Fruit fly (Drosophila melanogaster) whole organism, embryonic: ENCODE results near the gene CG46309.

ENCODE experiments used
- ATbp ChIP-seq: fragments of 200-800 bp; sonication (Bioruptor generic); optimal IDR thresholded peaks from 2 replicates; lab custom pipeline; 2017; ENCODE audit warnings: missing biosample characterization, mild to moderate bottlenecking, missing genetic modification characterization, missing genetic modification reagents
- B-H1 ChIP-seq: fragments of 200-800 bp; sonication (Bioruptor generic); IDR thresholded peaks from 3 replicates; pipeline ENCODE4 v1.3.6; 2022; ENCODE audit warnings: missing biosample characterization, missing genetic modification characterization
- CG10979 ChIP-seq: fragments of 200-800 bp; sonication (Bioruptor generic); optimal IDR thresholded peaks from 2 replicates; lab custom pipeline; 2018; ENCODE audit warnings: missing biosample characterization, mild to moderate bottlenecking, missing genetic modification characterization, moderate library complexity
- CG1529 ChIP-seq: fragments of 200-800 bp; sonication (Bioruptor generic); optimal IDR thresholded peaks from 3 replicates; lab custom pipeline; 2018; ENCODE audit warnings: missing biosample characterization, missing genetic modification characterization
- CG1647 ChIP-seq: fragments of 200-800 bp; sonication (Bioruptor generic); optimal IDR thresholded peaks from 3 replicates; lab custom pipeline; 2016; ENCODE audit warnings: missing biosample characterization, missing genetic modification characterization
- CG16779 ChIP-seq: fragments of 200-800 bp; sonication (Bioruptor generic); IDR thresholded peaks from 2 replicates; pipeline ENCODE4 v1.3.6; 2022; ENCODE audit warnings: missing biosample characterization, missing genetic modification characterization
- CG16815 ChIP-seq: fragments of 200-800 bp; sonication (Bioruptor generic); optimal IDR thresholded peaks from 3 replicates; lab custom pipeline; 2017; ENCODE audit warnings: missing biosample characterization, mild to moderate bottlenecking, missing genetic modification characterization
- CG17359 ChIP-seq: fragments of 200-800 bp; sonication (Bioruptor generic); optimal IDR thresholded peaks from 3 replicates; lab custom pipeline; 2018; ENCODE audit warnings: missing biosample characterization, mild to moderate bottlenecking, missing genetic modification characterization, moderate library complexity
- CG18619 ChIP-seq: fragments of 200-800 bp; sonication (Bioruptor generic); optimal IDR thresholded peaks from 3 replicates; lab custom pipeline; 2017; ENCODE audit warnings: missing biosample characterization, mild to moderate bottlenecking, missing genetic modification characterization
- CG34224 ChIP-seq: fragments of 200-800 bp; sonication (Bioruptor generic); IDR thresholded peaks from 3 replicates; pipeline ENCODE4 v1.3.6; 2022; ENCODE audit warnings: missing biosample characterization, missing genetic modification characterization; ENCODE audit not compliant: partially characterized antibody
- CG34376 ChIP-seq: fragments of 200-800 bp; sonication (Bioruptor generic); optimal IDR thresholded peaks from 2 replicates; lab custom pipeline; 2018; ENCODE audit warnings: missing biosample characterization, mild to moderate bottlenecking, missing genetic modification characterization
- CG34422 ChIP-seq: fragments of 200-800 bp; sonication (Bioruptor generic); IDR thresholded peaks from 3 replicates; pipeline ENCODE4 v1.3.6; 2022; ENCODE audit warnings: missing biosample characterization, missing genetic modification characterization
- CoRest ChIP-seq: fragments of 200-800 bp; sonication (Bioruptor generic); optimal IDR thresholded peaks from 3 replicates; lab custom pipeline; 2018; ENCODE audit warnings: missing biosample characterization, mild to moderate bottlenecking, missing genetic modification characterization, moderate library complexity
- Elba2 ChIP-seq: fragments of 200-800 bp; sonication (Bioruptor generic); optimal IDR thresholded peaks from 3 replicates; lab custom pipeline; 2016; ENCODE audit warnings: missing biosample characterization, missing genetic modification characterization
- HLH3B ChIP-seq: fragments of 200-800 bp; sonication (Bioruptor generic); IDR thresholded peaks from 2 replicates; pipeline ENCODE4 v1.3.6; 2022; ENCODE audit warnings: missing biosample characterization, missing genetic modification characterization
- HLH54F ChIP-seq: fragments of 200-800 bp; sonication (Bioruptor generic); optimal IDR thresholded peaks from 3 replicates; lab custom pipeline; 2016; ENCODE audit warnings: missing biosample characterization, missing genetic modification characterization
- Hand ChIP-seq: fragments of 200-800 bp; sonication (Bioruptor generic); optimal IDR thresholded peaks from 2 replicates; lab custom pipeline; 2017; ENCODE audit warnings: mild to moderate bottlenecking, missing biosample characterization, missing genetic modification reagents, missing genetic modification characterization
- Lhr ChIP-seq: fragments of 200-800 bp; sonication (Bioruptor generic); optimal IDR thresholded peaks from 3 replicates; lab custom pipeline; 2017; ENCODE audit warnings: mild to moderate bottlenecking, missing biosample characterization, missing genetic modification reagents, missing genetic modification characterization
- Mad ChIP-seq: fragments of 200-800 bp; sonication (Bioruptor generic); optimal IDR thresholded peaks from 2 replicates; lab custom pipeline; 2016; ENCODE audit warnings: missing biosample characterization, missing genetic modification characterization
- Med ChIP-seq: fragments of 200-800 bp; sonication (Bioruptor generic); peaks from one replicate; lab custom pipeline; 2016; ENCODE audit warnings: missing biosample characterization, missing genetic modification characterization, mild to moderate bottlenecking, inconsistent platforms, moderate library complexity
- Myb ChIP-seq: fragments of 200-800 bp; sonication (Bioruptor generic); optimal IDR thresholded peaks from 2 replicates; lab custom pipeline; 2016; ENCODE audit warnings: missing biosample characterization, missing genetic modification characterization
- Side ChIP-seq: fragments of 200-800 bp; sonication (Bioruptor generic); optimal IDR thresholded peaks from 2 replicates; lab custom pipeline; 2016; ENCODE audit warnings: missing biosample characterization, missing genetic modification characterization
- Sox100B ChIP-seq: fragments of 200-800 bp; sonication (Bioruptor generic); optimal IDR thresholded peaks from 3 replicates; lab custom pipeline; 2018; ENCODE audit warnings: missing biosample characterization, mild to moderate bottlenecking, missing genetic modification characterization
- Xrp1 ChIP-seq: fragments of 200-800 bp; sonication (Bioruptor generic); IDR thresholded peaks from 2 replicates; pipeline ENCODE4 v1.3.6; 2022; ENCODE audit warnings: missing biosample characterization, missing genetic modification characterization
- abd-A ChIP-seq: fragments of 200-800 bp; sonication (Bioruptor generic); optimal IDR thresholded peaks from 3 replicates; lab custom pipeline; 2019; ENCODE audit warnings: missing biosample characterization, mild to moderate bottlenecking, missing genetic modification characterization, moderate library complexity
- ara ChIP-seq: fragments of 200-800 bp; sonication (Bioruptor generic); IDR thresholded peaks from 2 replicates; pipeline ENCODE4 v1.3.6; 2022; ENCODE audit warnings: missing biosample characterization, missing genetic modification characterization
- btn ChIP-seq: fragments of 200-800 bp; sonication (Bioruptor generic); optimal IDR thresholded peaks from 2 replicates; lab custom pipeline; 2016; ENCODE audit warnings: missing biosample characterization, missing genetic modification characterization
- cad ChIP-seq: fragments of >200 bp; optimal IDR thresholded peaks from 2 replicates; lab custom pipeline; 2017; ENCODE audit warnings: missing biosample characterization, missing genetic modification characterization
- crp ChIP-seq, 2 experiments: fragments of 200-800 bp; sonication (Bioruptor generic); optimal IDR thresholded peaks; 2 replicates in 1 of 2; 3 replicates in 1 of 2; lab custom pipeline; 2017; ENCODE audit warnings: missing biosample characterization in 2 of 2, missing genetic modification characterization in 2 of 2, mild to moderate bottlenecking in 1 of 2, moderate library complexity in 1 of 2
- eve ChIP-seq, 2 experiments: fragments of >200 bp; optimal IDR thresholded peaks; 2 replicates each; lab custom pipeline; 2017; ENCODE audit warnings: missing biosample characterization in 2 of 2, missing genetic modification characterization in 2 of 2
- ewg ChIP-seq: fragments of 200-800 bp; sonication (Bioruptor generic); optimal IDR thresholded peaks from 3 replicates; lab custom pipeline; 2017; ENCODE audit warnings: mild to moderate bottlenecking, missing biosample characterization, missing genetic modification reagents, missing genetic modification characterization
- fd96Cb ChIP-seq: fragments of 200-800 bp; sonication (Bioruptor generic); optimal IDR thresholded peaks from 2 replicates; lab custom pipeline; 2018; ENCODE audit warnings: missing biosample characterization, mild to moderate bottlenecking, missing genetic modification characterization, moderate library complexity
- gce ChIP-seq: fragments of 200-800 bp; sonication (Bioruptor generic); IDR thresholded peaks from 3 replicates; pipeline ENCODE4 v1.3.6; 2022; ENCODE audit warnings: missing biosample characterization, missing genetic modification characterization
- gcm ChIP-seq: fragments of 200-800 bp; sonication (Bioruptor generic); optimal IDR thresholded peaks from 2 replicates; lab custom pipeline; 2019; ENCODE audit warnings: missing biosample characterization, mild to moderate bottlenecking, missing genetic modification characterization, moderate library complexity
- hb ChIP-seq: fragments of 200-800 bp; sonication (Bioruptor generic); IDR thresholded peaks from 3 replicates; pipeline ENCODE4 v1.3.6; 2022; ENCODE audit warnings: missing biosample characterization, missing genetic modification characterization; ENCODE audit not compliant: partially characterized antibody
- ind ChIP-seq: fragments of 200-800 bp; sonication (Bioruptor generic); optimal IDR thresholded peaks from 3 replicates; lab custom pipeline; 2016; ENCODE audit warnings: missing biosample characterization, missing genetic modification characterization
- inv ChIP-seq: fragments of 200-800 bp; sonication (Bioruptor generic); IDR thresholded peaks from 2 replicates; pipeline ENCODE4 v1.3.6; 2022; ENCODE audit warnings: missing biosample characterization, missing genetic modification characterization; ENCODE audit not compliant: partially characterized antibody
- p53 ChIP-seq: fragments of 200-800 bp; sonication (Bioruptor generic); optimal IDR thresholded peaks from 2 replicates; lab custom pipeline; 2016; ENCODE audit warnings: missing biosample characterization, missing genetic modification characterization
- pan ChIP-seq, 4 experiments: fragments of >200 bp in 3 of 4; fragments of 200-800 bp in 1 of 4; sonication (Bioruptor generic) in 1 of 4; optimal IDR thresholded peaks in 3 of 4; IDR thresholded peaks in 1 of 4; 2 replicates each; pipeline versions ENCODE4 v1.3.6 to Lab custom; 2017 to 2022; ENCODE audit warnings: missing biosample characterization in 2 of 4, missing genetic modification characterization in 2 of 4, mixed read lengths in 1 of 4
- peb ChIP-seq: fragments of 200-800 bp; sonication (Bioruptor generic); IDR thresholded peaks from 2 replicates; pipeline ENCODE4 v1.3.6; 2022; ENCODE audit warnings: missing biosample characterization, missing genetic modification characterization
- phol ChIP-seq: fragments of 200-800 bp; sonication (Bioruptor generic); optimal IDR thresholded peaks from 3 replicates; lab custom pipeline; 2018; ENCODE audit warnings: missing biosample characterization, mild to moderate bottlenecking, missing genetic modification characterization, moderate library complexity
- row ChIP-seq: fragments of 200-800 bp; sonication (Bioruptor generic); IDR thresholded peaks from 3 replicates; pipeline ENCODE4 v1.3.6; 2022; ENCODE audit warnings: missing biosample characterization, missing genetic modification characterization
- sd ChIP-seq: fragments of 200-800 bp; sonication (Bioruptor generic); optimal IDR thresholded peaks from 3 replicates; lab custom pipeline; 2018; ENCODE audit warnings: missing biosample characterization, mild to moderate bottlenecking, missing genetic modification characterization, moderate library complexity
- shn ChIP-seq: fragments of 200-800 bp; sonication (Bioruptor generic); optimal IDR thresholded peaks from 3 replicates; lab custom pipeline; 2016; ENCODE audit warnings: missing biosample characterization, missing genetic modification characterization
- slou ChIP-seq: fragments of 200-800 bp; sonication (Bioruptor generic); optimal IDR thresholded peaks from 3 replicates; lab custom pipeline; 2016; ENCODE audit warnings: missing biosample characterization, missing genetic modification characterization
- tgo ChIP-seq: fragments of 200-800 bp; sonication (Bioruptor generic); IDR thresholded peaks from 3 replicates; pipeline ENCODE4 v1.3.6; 2022; ENCODE audit warnings: missing biosample characterization, missing genetic modification characterization
- trem ChIP-seq: fragments of 200-800 bp; optimal IDR thresholded peaks from 3 replicates; lab custom pipeline; 2019; ENCODE audit warnings: missing biosample characterization, mild to moderate bottlenecking, missing genetic modification characterization, moderate library complexity
- vfl ChIP-seq: fragments of 200-800 bp; sonication (Bioruptor generic); optimal IDR thresholded peaks from 2 replicates; lab custom pipeline; 2016; ENCODE audit warnings: missing biosample characterization, missing genetic modification characterization
- z ChIP-seq: fragments of 200-800 bp; sonication (Bioruptor generic); IDR thresholded peaks from 3 replicates; pipeline ENCODE4 v1.3.6; 2022; ENCODE audit warnings: missing biosample characterization, missing genetic modification characterization
- zfh2 ChIP-seq: fragments of 200-800 bp; sonication (Bioruptor generic); optimal IDR thresholded peaks from 2 replicates; lab custom pipeline; 2016; ENCODE audit warnings: missing biosample characterization, missing genetic modification characterization

CG46309 gene

DNA sequence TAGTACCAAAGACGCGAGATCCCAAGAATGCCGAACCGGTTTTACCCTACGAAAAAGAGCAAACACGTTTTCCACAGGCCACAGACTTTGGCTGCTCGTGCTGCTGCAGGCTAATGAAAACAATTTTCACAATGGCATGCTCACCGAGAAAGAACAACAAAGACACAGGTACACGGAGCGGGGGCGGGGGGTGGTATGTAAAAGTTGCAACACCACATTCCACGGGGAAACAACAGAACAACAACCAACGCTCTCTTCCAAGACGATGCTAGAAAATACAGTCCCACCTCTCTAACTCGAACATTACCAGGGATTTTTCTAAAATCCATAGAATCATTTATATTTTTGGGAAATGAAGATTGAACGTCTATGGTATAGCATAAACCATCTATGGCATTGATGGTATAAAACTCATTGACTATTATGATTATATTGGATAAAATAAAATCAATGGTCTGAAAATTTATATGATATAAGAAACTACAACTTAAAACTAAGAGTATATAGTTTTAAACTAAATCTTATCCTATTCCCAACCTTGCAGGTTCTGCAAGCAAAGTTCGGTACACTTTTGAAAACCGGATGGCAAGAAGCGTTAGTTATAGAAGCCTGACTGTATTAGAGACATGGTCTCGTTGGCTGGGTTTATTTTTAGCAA, 30.0 kb upstream of the CG46309 start (continued):
- TF ChIP-seq HLH54F (GFP tag; lab: Kevin White, UChicago) (no peak), peb (GFP tag; lab: Robert Waterston, UW) (no peak), Elba2 (GFP tag; lab: Kevin White, UChicago) (no peak), ind (GFP tag; lab: Kevin White, UChicago) (no peak), CG10979 (tag; lab: Kevin White, UChicago) (peak; percentile 11), Mad (no peak), fd96Cb (tag; lab: Kevin White, UChicago) (no peak), hb (no peak), ewg (GFP tag; lab: Kevin White, UChicago) (no peak), CG34224 (GFP tag; lab: Robert Waterston, UW) (no peak), Xrp1 (GFP tag; lab: Robert Waterston, UW) (0 out of 2 replicates have a peak, but pooled peaks have one; percentile 15), btn (GFP tag; lab: Kevin White, UChicago) (no peak), Med (peak; percentile 46), Hand (no peak), tgo (GFP tag; lab: Robert Waterston, UW) (no peak), pan (optimal IDR thresholded peaks at IDR 0.05; lab: Kevin White, UChicago) (no peak), pan (GFP tag; optimal IDR thresholded peaks at IDR 0.05 in 1 of 2, IDR thresholded peaks at IDR 0.05 in 1 of 2) (no peak), CG16779 (GFP tag; lab: Robert Waterston, UW) (no peak), ara (GFP tag; lab: Robert Waterston, UW) (no peak), p53 (GFP tag; lab: Kevin White, UChicago) (no peak), CG17359 (tag; lab: Kevin White, UChicago) (no peak), Side (GFP tag; lab: Kevin White, UChicago) (no peak), slou (GFP tag; lab: Kevin White, UChicago) (no peak), Myb (GFP tag; lab: Kevin White, UChicago) (no peak), CG1529 (GFP tag; lab: Kevin White, UChicago) (no peak), Sox100B (GFP tag; lab: Kevin White, UChicago) (peak; percentile 25), cad (no peak), phol (peak; percentile 6), eve (GFP tag; optimal IDR thresholded peaks at IDR 0.05; lab: Kevin White, UChicago) (peak in 1 of 2 experiments; percentile 49), zfh2 (no peak), CG16815 (GFP tag; lab: Kevin White, UChicago) (no peak), trem (tag; lab: Kevin White, UChicago) (no peak), HLH3B (GFP tag; lab: Robert Waterston, UW) (no peak), abd-A (tag; lab: Kevin White, UChicago) (no peak), CG34422 (GFP tag; lab: Robert Waterston, UW) (no peak), B-H1 (no peak), crp (GFP tag; optimal IDR thresholded peaks at IDR 0.05; lab: Kevin White, UChicago) (no peak), inv (GFP tag; lab: Robert Waterston, UW) (no peak), row (GFP tag; lab: Robert Waterston, UW) (0 out of 3 replicates have a peak, but pooled peaks have one; percentile 20), CG34376 (GFP tag; lab: Kevin White, UChicago) (no peak), shn (GFP tag; lab: Kevin White, UChicago) (no peak), gcm (no peak), ATbp (GFP tag; lab: Kevin White, UChicago) (no peak), Lhr (GFP tag; lab: Kevin White, UChicago) (no peak), sd (peak; percentile 97), CoRest (tag; lab: Kevin White, UChicago) (peak; percentile 36), CG18619 (GFP tag; lab: Kevin White, UChicago) (no peak), CG1647 (GFP tag; lab: Kevin White, UChicago) (no peak), vfl (GFP tag; lab: Kevin White, UChicago) (no peak), z (peak; percentile 14; the same call in 1 of the 3 replicates), gce (GFP tag; lab: Robert Waterston, UW) (no peak)
